Worm (Caenorhabditis elegans) whole organism, L4 larva: ENCODE data around the gene clec-29.
A peak's percentile ranks its signal among the peaks of the same experiment; 100 is the strongest.

Source experiments
- F10B5.3 ChIP-seq: sonication (generic microtip); optimal IDR thresholded peaks from 2 replicates; lab custom pipeline; 2016; ENCODE audit warnings: mild to moderate bottlenecking, missing genetic modification characterization, missing compliant biosample characterization
- T20F7.1 ChIP-seq: fragments of 200-800 bp; sonication (Bioruptor generic); optimal IDR thresholded peaks from 2 replicates; lab custom pipeline; 2018; ENCODE audit warnings: mild to moderate bottlenecking, missing genetic modification characterization, missing compliant biosample characterization
- T26A8.4 ChIP-seq: fragments of 200-800 bp; sonication (Bioruptor generic); IDR thresholded peaks from 2 replicates; pipeline ENCODE4 v1.3.6; 2022; ENCODE audit warnings: missing genetic modification characterization, missing compliant biosample characterization
- Y48G9A.11 ChIP-seq: fragments of 200-800 bp; sonication (Bioruptor generic); IDR thresholded peaks from 2 replicates; pipeline ENCODE4 v1.3.6; 2022; ENCODE audit warnings: missing genetic modification reagents, missing genetic modification characterization, missing compliant biosample characterization
- Y5F2A.4 ChIP-seq: fragments of 200-800 bp; sonication (Bioruptor generic); optimal IDR thresholded peaks from 2 replicates; lab custom pipeline; 2018; ENCODE audit warnings: mild to moderate bottlenecking, missing genetic modification characterization, missing compliant biosample characterization
- ZK546.5 ChIP-seq, 2 experiments: sonication (generic microtip); optimal IDR thresholded peaks; 2 replicates each; lab custom pipeline; 2017; ENCODE audit warnings: missing biosample characterization in 2 of 2, missing genetic modification characterization in 2 of 2
- attf-4 ChIP-seq: sonication (generic microtip); optimal IDR thresholded peaks from 3 replicates; lab custom pipeline; 2017; ENCODE audit warnings: missing biosample characterization, missing genetic modification characterization
- ceh-28 ChIP-seq: fragments of 150-350 bp; optimal IDR thresholded peaks from 2 replicates; lab custom pipeline; 2014; ENCODE audit warnings: missing biosample characterization, missing genetic modification reagents, missing genetic modification characterization
- ces-1 ChIP-seq: fragments of 150-350 bp; sonication (generic microtip); optimal IDR thresholded peaks from 4 replicates; lab custom pipeline; 2014; ENCODE audit warnings: missing biosample characterization, missing genetic modification reagents, missing genetic modification characterization
- daf-16 ChIP-seq, 3 experiments: sonication (generic microtip); optimal IDR thresholded peaks; 2 replicates each; lab custom pipeline; 2016 to 2017; ENCODE audit warnings: missing genetic modification characterization in 3 of 3, missing genetic modification reagents in 3 of 3, mild to moderate bottlenecking in 2 of 3, missing compliant biosample characterization in 2 of 3, missing biosample characterization in 1 of 3, moderate library complexity in 1 of 3
- dmd-8 ChIP-seq: fragments of 200-800 bp; sonication (Bioruptor generic); IDR thresholded peaks from 2 replicates; pipeline ENCODE4 v1.3.6; 2022; ENCODE audit warnings: missing genetic modification characterization, missing compliant biosample characterization
- dpl-1 ChIP-seq: fragments of 150-350 bp; optimal IDR thresholded peaks from 2 replicates; lab custom pipeline; 2014; ENCODE audit warnings: missing biosample characterization, missing genetic modification reagents, missing genetic modification characterization
- dve-1 ChIP-seq: sonication (generic microtip); optimal IDR thresholded peaks from 2 replicates; lab custom pipeline; 2017; ENCODE audit warnings: antibody characterized with exemption, mild to moderate bottlenecking, missing genetic modification characterization, missing compliant biosample characterization; ENCODE audit not compliant: insufficient read depth
- fos-1 ChIP-seq: fragments of 150-350 bp; optimal IDR thresholded peaks from 2 replicates; lab custom pipeline; 2014; ENCODE audit warnings: missing biosample characterization, missing genetic modification characterization
- hif-1 ChIP-seq, 2 experiments: sonication (generic microtip); optimal IDR thresholded peaks; 2 replicates each; lab custom pipeline; 2016 to 2017; ENCODE audit warnings: missing compliant biosample characterization in 2 of 2, missing genetic modification characterization in 2 of 2, missing genetic modification reagents in 2 of 2, missing genotype in 2 of 2, mild to moderate bottlenecking in 1 of 2
- hlh-30 ChIP-seq: sonication (generic microtip); optimal IDR thresholded peaks from 2 replicates; lab custom pipeline; 2017; ENCODE audit warnings: antibody characterized with exemption, mild to moderate bottlenecking, missing genetic modification characterization, missing compliant biosample characterization; ENCODE audit not compliant: insufficient read depth
- lin-29 ChIP-seq: fragments of 200-800 bp; sonication (Bioruptor generic); IDR thresholded peaks from 2 replicates; pipeline ENCODE4 v1.3.6; 2022; ENCODE audit warnings: missing genetic modification reagents, missing genetic modification characterization, missing compliant biosample characterization
- lin-38 ChIP-seq: fragments of 200-800 bp; sonication (Bioruptor generic); IDR thresholded peaks from 2 replicates; pipeline ENCODE4 v1.3.6; 2022; ENCODE audit warnings: missing genetic modification reagents, missing genetic modification characterization, missing compliant biosample characterization
- madf-5 ChIP-seq, 2 experiments: fragments of 200-800 bp; sonication (Bioruptor generic); IDR thresholded peaks; 2 replicates each; pipeline ENCODE4 v1.3.6; 2022; ENCODE audit warnings: missing compliant biosample characterization in 2 of 2, missing genetic modification characterization in 2 of 2
- mdl-1 ChIP-seq, 2 experiments: fragments of 150-350 bp in 1 of 2; sonication (generic microtip) in 1 of 2; optimal IDR thresholded peaks; 2 replicates each; lab custom pipeline; 2014 to 2017; ENCODE audit warnings: missing biosample characterization in 2 of 2, missing genetic modification characterization in 2 of 2
- mdt-29 ChIP-seq: fragments of 200-800 bp; sonication (Bioruptor generic); IDR thresholded peaks from 2 replicates; pipeline ENCODE4 v1.3.6; 2022; ENCODE audit warnings: missing genetic modification reagents, missing genetic modification characterization, missing compliant biosample characterization
- mep-1 ChIP-seq: fragments of 150-350 bp; sonication (generic microtip); optimal IDR thresholded peaks from 3 replicates; lab custom pipeline; 2014; ENCODE audit warnings: missing biosample characterization, missing genetic modification characterization
- mes-2 ChIP-seq: sonication (generic microtip); optimal IDR thresholded peaks from 2 replicates; lab custom pipeline; 2016; ENCODE audit warnings: missing genotype, mild to moderate bottlenecking, missing genetic modification characterization, missing compliant biosample characterization; ENCODE audit not compliant: poor library complexity, severe bottlenecking
- nhr-11 ChIP-seq: fragments of 150-350 bp; optimal IDR thresholded peaks from 2 replicates; lab custom pipeline; 2014; ENCODE audit warnings: missing biosample characterization, missing genetic modification characterization
- nhr-28 ChIP-seq: fragments of 150-350 bp; optimal IDR thresholded peaks from 2 replicates; lab custom pipeline; 2014; ENCODE audit warnings: missing biosample characterization, missing genetic modification characterization
- nhr-41 ChIP-seq: fragments of 200-800 bp; sonication (Bioruptor generic); IDR thresholded peaks from 2 replicates; pipeline ENCODE4 v1.3.6; 2022; ENCODE audit warnings: missing genetic modification reagents, missing genetic modification characterization, missing compliant biosample characterization
- pha-4 ChIP-seq, 2 experiments: fragments of 150-350 bp in 1 of 2; fragments of 200-800 bp in 1 of 2; sonication (Bioruptor generic) in 1 of 2; IDR thresholded peaks in 1 of 2; optimal IDR thresholded peaks in 1 of 2; 2 replicates each; pipeline versions ENCODE4 v1.3.6 to Lab custom; 2014 to 2022; ENCODE audit warnings: missing genetic modification characterization in 2 of 2, missing genetic modification reagents in 2 of 2, missing biosample characterization in 1 of 2, missing compliant biosample characterization in 1 of 2
- php-3 ChIP-seq: fragments of 200-800 bp; sonication (Bioruptor generic); IDR thresholded peaks from 2 replicates; pipeline ENCODE4 v1.3.6; 2022; ENCODE audit warnings: missing genetic modification reagents, missing genetic modification characterization, missing compliant biosample characterization
- rbr-2 ChIP-seq: sonication (generic microtip); optimal IDR thresholded peaks from 2 replicates; lab custom pipeline; 2016; ENCODE audit warnings: missing genotype, missing genetic modification characterization, missing compliant biosample characterization
- set-16 ChIP-seq: fragments of 200-800 bp; sonication (Bioruptor generic); IDR thresholded peaks from 2 replicates; pipeline ENCODE4 v1.3.6; 2022; ENCODE audit warnings: missing genetic modification reagents, missing genetic modification characterization, missing compliant biosample characterization
- spr-3 ChIP-seq: fragments of 200-800 bp; sonication (Bioruptor generic); optimal IDR thresholded peaks from 2 replicates; lab custom pipeline; 2018; ENCODE audit warnings: mild to moderate bottlenecking, missing genetic modification characterization, missing compliant biosample characterization
- tag-97 ChIP-seq: fragments of 200-800 bp; sonication (Bioruptor generic); IDR thresholded peaks from 2 replicates; pipeline ENCODE4 v1.3.6; 2022; ENCODE audit warnings: missing genetic modification characterization, missing compliant biosample characterization
- tra-1 ChIP-seq: fragments of 200-800 bp; sonication (Bioruptor generic); IDR thresholded peaks from 2 replicates; pipeline ENCODE4 v1.3.6; 2022; ENCODE audit warnings: missing genetic modification reagents, missing genetic modification characterization, missing compliant biosample characterization
- unc-62 ChIP-seq, 3 experiments: fragments of 150-350 bp in 1 of 3; sonication (generic microtip); optimal IDR thresholded peaks in 2 of 3; peaks in 1 of 3; 1 replicate in 1 of 3; 2 replicates in 2 of 3; lab custom pipeline; 2014 to 2017; ENCODE audit warnings: missing biosample characterization in 3 of 3, missing genetic modification characterization in 3 of 3, missing genetic modification reagents in 3 of 3, missing genotype in 1 of 3
- zfp-3 ChIP-seq: fragments of 200-800 bp; sonication (Bioruptor generic); conservative IDR thresholded peaks from 2 replicates; pipeline ENCODE4 v1.3.6; 2022; ENCODE audit warnings: missing genetic modification reagents, missing genetic modification characterization, missing compliant biosample characterization

Gene clec-29

ce11 chrV:16731600-16731999 lies 7.4 kb downstream of the clec-29 start, which contains the start of gene srz-100:
srz-100 (plus strand) TSS chrV:16731900.
- TF ChIP-seq T20F7.1 (GFP tag; lab: Kevin White, UChicago) (no peak), hif-1 (tag; optimal IDR thresholded peaks at IDR 0.05; lab: Kevin White, UChicago) (no peak), tra-1 (GFP tag; lab: Robert Waterston, UW) (no peak), mdt-29 (no peak), rbr-2 (tag; lab: Kevin White, UChicago) (no peak), T26A8.4 (GFP tag; lab: Robert Waterston, UW) (no peak), F10B5.3 (tag; lab: Kevin White, UChicago) (no peak), ces-1 (no peak), spr-3 (GFP tag; lab: Kevin White, UChicago) (no peak), tag-97 (GFP tag; lab: Robert Waterston, UW) (no peak), mep-1 (no peak), hlh-30 (tag; lab: Kevin White, UChicago) (no peak), unc-62 (GFP tag; optimal IDR thresholded peaks at IDR 0.05 in 1 of 2; lab: Kevin White, UChicago) (no peak), unc-62 (tag; optimal IDR thresholded peaks at IDR 0.05; lab: Kevin White, UChicago) (no peak), mes-2 (tag; lab: Kevin White, UChicago) (no peak), daf-16 (GFP tag; optimal IDR thresholded peaks at IDR 0.05; lab: Kevin White, UChicago) (no peak), daf-16 (tag; optimal IDR thresholded peaks at IDR 0.05; lab: Kevin White, UChicago) (no peak), set-16 (no peak), nhr-11 (no peak)

ce11 chrV:16729961-16730360 lies 9.0 kb downstream of the clec-29 start, which contains the start of gene srz-99:
srz-99 (plus strand) TSS chrV:16730261.
- no peak for TF ChIP-seq madf-5 (GFP tag; IDR thresholded peaks at IDR 0.05; lab: Robert Waterston, UW)
- TF ChIP-seq pha-4 (GFP tag; IDR thresholded peaks at IDR 0.05; lab: Robert Waterston, UW) = no peak
- no peak for TF ChIP-seq pha-4 (tag; optimal IDR thresholded peaks at IDR 0.05; lab: Kevin White, UChicago)
- TF ChIP-seq Y5F2A.4 (GFP tag; lab: Kevin White, UChicago) = no peak
- no peak for TF ChIP-seq lin-29
- no peak for TF ChIP-seq dpl-1
- no peak for TF ChIP-seq F10B5.3 (tag; lab: Kevin White, UChicago)
- no peak for TF ChIP-seq ceh-28 (tag; lab: Kevin White, UChicago)
- TF ChIP-seq ZK546.5 (tag; optimal IDR thresholded peaks at IDR 0.05; lab: Kevin White, UChicago) = no peak
- TF ChIP-seq fos-1 (tag; lab: Kevin White, UChicago) = no peak
- no peak for TF ChIP-seq attf-4 (tag; lab: Kevin White, UChicago)
- TF ChIP-seq dmd-8 (GFP tag; lab: Robert Waterston, UW) = no peak
- TF ChIP-seq php-3 (GFP tag; lab: Robert Waterston, UW) = no peak
- TF ChIP-seq nhr-41 = no peak
- no peak for TF ChIP-seq zfp-3 (GFP tag; lab: Robert Waterston, UW)

- TF ChIP-seq Y48G9A.11 (GFP tag; lab: Robert Waterston, UW) = no peak
- no peak for TF ChIP-seq mdl-1 (tag; optimal IDR thresholded peaks at IDR 0.05; lab: Kevin White, UChicago)
- TF ChIP-seq lin-38 (GFP tag; lab: Robert Waterston, UW) = no peak
- TF ChIP-seq mdt-29 = no peak
- TF ChIP-seq dve-1 (tag; lab: Kevin White, UChicago) = no peak
- peak; percentile 29 for TF ChIP-seq nhr-28 (tag; lab: Kevin White, UChicago)
- no peak for TF ChIP-seq attf-4 (tag; lab: Kevin White, UChicago)
These were observed 10.6 kb downstream of the clec-29 start, which contains the start of gene fbxa-127 for ce11 chrV:16728431-16728830. fbxa-127 (plus strand) TSS chrV:16728731.
